Fruit fly (Drosophila melanogaster) whole organism, embryonic: ENCODE results near the gene CG33158.

Experiments used
- Atf3 ChIP-seq: fragments of 200-800 bp; sonication (Bioruptor generic); optimal IDR thresholded peaks from 3 replicates; lab custom pipeline; 2016; ENCODE audit warnings: missing biosample characterization, missing genetic modification characterization
- Bgb ChIP-seq: fragments of 200-800 bp; sonication (Bioruptor generic); IDR thresholded peaks from 2 replicates; pipeline ENCODE4 v1.3.6; 2022; ENCODE audit warnings: missing biosample characterization, missing genetic modification characterization; ENCODE audit not compliant: partially characterized antibody
- CG10147 ChIP-seq: fragments of 200-800 bp; sonication (Bioruptor generic); optimal IDR thresholded peaks from 2 replicates; lab custom pipeline; 2019; ENCODE audit warnings: missing biosample characterization, mild to moderate bottlenecking, missing genetic modification characterization, moderate library complexity
- CG10543 ChIP-seq: fragments of 200-800 bp; sonication (Bioruptor generic); optimal IDR thresholded peaks from 3 replicates; lab custom pipeline; 2017; ENCODE audit warnings: missing biosample characterization, mild to moderate bottlenecking, missing genetic modification characterization, moderate library complexity
- CG11247 ChIP-seq: fragments of 200-800 bp; sonication (Bioruptor generic); IDR thresholded peaks from 2 replicates; pipeline ENCODE4 v1.3.6; 2022; ENCODE audit warnings: missing biosample characterization, missing genetic modification characterization
- CG11504 ChIP-seq: fragments of 200-800 bp; sonication (Bioruptor generic); optimal IDR thresholded peaks from 3 replicates; lab custom pipeline; 2019; ENCODE audit warnings: missing biosample characterization, mild to moderate bottlenecking, missing genetic modification characterization, moderate library complexity
- CG12659 ChIP-seq: fragments of 200-800 bp; sonication (Bioruptor generic); optimal IDR thresholded peaks from 3 replicates; lab custom pipeline; 2017; ENCODE audit warnings: mild to moderate bottlenecking, missing biosample characterization, missing genetic modification reagents, missing genetic modification characterization
- CG13287 ChIP-seq: fragments of 200-800 bp; sonication (Bioruptor generic); IDR thresholded peaks from 2 replicates; pipeline ENCODE4 v1.3.6; 2022; ENCODE audit warnings: missing biosample characterization, missing genetic modification characterization; ENCODE audit not compliant: partially characterized antibody
- CG13296 ChIP-seq: fragments of 200-800 bp; sonication (Bioruptor generic); optimal IDR thresholded peaks from 3 replicates; lab custom pipeline; 2018; ENCODE audit warnings: missing biosample characterization, mild to moderate bottlenecking, missing genetic modification characterization
- CG14441 ChIP-seq: fragments of 200-800 bp; sonication (Bioruptor generic); IDR thresholded peaks from 2 replicates; pipeline ENCODE4 v1.3.6; 2022; ENCODE audit warnings: missing biosample characterization, missing genetic modification characterization
- CG16813 ChIP-seq: fragments of 200-800 bp; sonication (Bioruptor generic); IDR thresholded peaks from 3 replicates; pipeline ENCODE4 v1.3.6; 2022; ENCODE audit warnings: missing biosample characterization, missing genetic modification characterization; ENCODE audit not compliant: partially characterized antibody
- CG16815 ChIP-seq: fragments of 200-800 bp; sonication (Bioruptor generic); optimal IDR thresholded peaks from 3 replicates; lab custom pipeline; 2017; ENCODE audit warnings: missing biosample characterization, mild to moderate bottlenecking, missing genetic modification characterization
- CG18011 ChIP-seq: fragments of 200-800 bp; sonication (Bioruptor generic); optimal IDR thresholded peaks from 2 replicates; lab custom pipeline; 2017; ENCODE audit warnings: missing biosample characterization, missing genetic modification characterization, mild to moderate bottlenecking, moderate library complexity, missing genotype
- CG18764 ChIP-seq: fragments of 200-800 bp; sonication (Bioruptor generic); optimal IDR thresholded peaks from 3 replicates; lab custom pipeline; 2016; ENCODE audit warnings: missing biosample characterization, missing genetic modification characterization
- CG2199 ChIP-seq: fragments of 200-800 bp; sonication (Bioruptor generic); IDR thresholded peaks from 3 replicates; pipeline ENCODE4 v1.3.6; 2022; ENCODE audit warnings: missing biosample characterization, missing genetic modification characterization
- CG3065 ChIP-seq: fragments of 200-800 bp; sonication (Bioruptor generic); optimal IDR thresholded peaks from 2 replicates; lab custom pipeline; 2016; ENCODE audit warnings: missing biosample characterization, missing genetic modification characterization
- CG31365 ChIP-seq: fragments of 200-800 bp; sonication (Bioruptor generic); optimal IDR thresholded peaks from 2 replicates; lab custom pipeline; 2018; ENCODE audit warnings: missing biosample characterization, mild to moderate bottlenecking, missing genetic modification characterization
- CG4328 ChIP-seq: fragments of 200-800 bp; sonication (Bioruptor generic); optimal IDR thresholded peaks from 3 replicates; lab custom pipeline; 2017; ENCODE audit warnings: missing biosample characterization, missing genetic modification reagents, missing genetic modification characterization
- CG43689 ChIP-seq: fragments of 200-800 bp; sonication (Bioruptor generic); IDR thresholded peaks from 2 replicates; pipeline ENCODE4 v1.3.6; 2022; ENCODE audit warnings: missing biosample characterization, missing genetic modification characterization
- CG4404 ChIP-seq: fragments of 200-800 bp; sonication (Bioruptor generic); IDR thresholded peaks from 2 replicates; pipeline ENCODE4 v1.3.6; 2022; ENCODE audit warnings: missing biosample characterization, missing genetic modification characterization
- CG4854 ChIP-seq: fragments of 200-800 bp; sonication (Bioruptor generic); optimal IDR thresholded peaks from 2 replicates; lab custom pipeline; 2016; ENCODE audit warnings: missing biosample characterization, missing genetic modification characterization, inconsistent platforms
- CHES-1-like ChIP-seq: fragments of 200-800 bp; sonication (Bioruptor generic); optimal IDR thresholded peaks from 2 replicates; lab custom pipeline; 2016; ENCODE audit warnings: missing biosample characterization, missing genetic modification characterization
- D19A ChIP-seq: fragments of 200-800 bp; optimal IDR thresholded peaks from 3 replicates; lab custom pipeline; 2019; ENCODE audit warnings: missing biosample characterization, mild to moderate bottlenecking, missing genetic modification characterization, moderate library complexity
- Doc3 ChIP-seq: fragments of 200-800 bp; sonication (Bioruptor generic); IDR thresholded peaks from 3 replicates; pipeline ENCODE4 v1.3.6; 2022; ENCODE audit warnings: missing biosample characterization, missing genetic modification characterization; ENCODE audit not compliant: partially characterized antibody
- Eip74EF ChIP-seq, 2 experiments: fragments of 200-800 bp in 1 of 2; fragments of >200 bp in 1 of 2; sonication (Bioruptor generic) in 1 of 2; optimal IDR thresholded peaks; 2 replicates each; lab custom pipeline; 2017 to 2019; ENCODE audit warnings: missing biosample characterization in 2 of 2, missing genetic modification characterization in 2 of 2, mild to moderate bottlenecking in 1 of 2, moderate library complexity in 1 of 2
- HLH4C ChIP-seq: fragments of 200-800 bp; sonication (Bioruptor generic); IDR thresholded peaks from 3 replicates; pipeline ENCODE4 v1.3.6; 2022; ENCODE audit warnings: missing biosample characterization, missing genetic modification characterization; ENCODE audit not compliant: partially characterized antibody
- Hmr ChIP-seq: fragments of 200-800 bp; sonication (Bioruptor generic); optimal IDR thresholded peaks from 3 replicates; lab custom pipeline; 2017; ENCODE audit warnings: mild to moderate bottlenecking, missing biosample characterization, missing genetic modification reagents, missing genetic modification characterization
- Hsf ChIP-seq: fragments of 200-800 bp; sonication (Bioruptor generic); optimal IDR thresholded peaks from 3 replicates; lab custom pipeline; 2016; ENCODE audit warnings: missing biosample characterization, missing genetic modification characterization
- Nf-YC ChIP-seq: fragments of 200-800 bp; optimal IDR thresholded peaks from 3 replicates; lab custom pipeline; 2019; ENCODE audit warnings: missing biosample characterization, mild to moderate bottlenecking, missing genetic modification characterization, moderate library complexity
- Optix ChIP-seq: fragments of 200-800 bp; sonication (Bioruptor generic); IDR thresholded peaks from 3 replicates; pipeline ENCODE4 v1.3.6; 2022; ENCODE audit warnings: missing biosample characterization, missing genetic modification characterization
- bsh ChIP-seq, 2 experiments: fragments of 200-800 bp; sonication (Bioruptor generic); optimal IDR thresholded peaks; 2 replicates each; lab custom pipeline; 2017 to 2018; ENCODE audit warnings: mild to moderate bottlenecking in 2 of 2, missing biosample characterization in 2 of 2, missing genetic modification characterization in 2 of 2, moderate library complexity in 1 of 2
- cad ChIP-seq: fragments of >200 bp; optimal IDR thresholded peaks from 2 replicates; lab custom pipeline; 2017; ENCODE audit warnings: missing biosample characterization, missing genetic modification characterization
- corto ChIP-seq: fragments of 200-800 bp; sonication (Bioruptor generic); optimal IDR thresholded peaks from 2 replicates; lab custom pipeline; 2016; ENCODE audit warnings: missing biosample characterization, mild to moderate bottlenecking, missing genetic modification characterization, moderate library complexity
- dan ChIP-seq: fragments of 200-800 bp; sonication (Bioruptor generic); IDR thresholded peaks from 2 replicates; pipeline ENCODE4 v1.3.6; 2022; ENCODE audit warnings: missing biosample characterization, missing genetic modification characterization
- disco-r ChIP-seq: fragments of 200-800 bp; sonication (Bioruptor generic); optimal IDR thresholded peaks from 2 replicates; lab custom pipeline; 2016; ENCODE audit warnings: missing biosample characterization, missing genetic modification characterization
- esg ChIP-seq: fragments of 200-800 bp; sonication (Bioruptor generic); conservative IDR thresholded peaks from 2 replicates; pipeline ENCODE4 v1.3.6; 2022; ENCODE audit warnings: missing biosample characterization, missing genetic modification characterization
- grau ChIP-seq: fragments of 200-800 bp; optimal IDR thresholded peaks from 3 replicates; lab custom pipeline; 2019; ENCODE audit warnings: missing biosample characterization, mild to moderate bottlenecking, missing genetic modification characterization, moderate library complexity
- gro ChIP-seq: fragments of 200-800 bp; sonication (Bioruptor generic); optimal IDR thresholded peaks from 2 replicates; lab custom pipeline; 2016; ENCODE audit warnings: missing biosample characterization, missing genetic modification characterization
- gsb-n ChIP-seq: fragments of 200-800 bp; sonication (Bioruptor generic); optimal IDR thresholded peaks from 3 replicates; lab custom pipeline; 2018; ENCODE audit warnings: missing biosample characterization, mild to moderate bottlenecking, missing genetic modification characterization
- lov ChIP-seq, 2 experiments: fragments of 200-800 bp in 1 of 2; fragments of >200 bp in 1 of 2; sonication (Bioruptor generic) in 1 of 2; IDR thresholded peaks in 1 of 2; optimal IDR thresholded peaks in 1 of 2; 2 replicates in 1 of 2; 3 replicates in 1 of 2; pipeline versions ENCODE4 v1.3.6 to Lab custom; 2017 to 2022; ENCODE audit warnings: missing biosample characterization in 1 of 2, missing genetic modification characterization in 1 of 2
- org-1 ChIP-seq: fragments of 200-800 bp; sonication (Bioruptor generic); optimal IDR thresholded peaks from 2 replicates; lab custom pipeline; 2017; ENCODE audit warnings: missing biosample characterization, missing genetic modification characterization
- rib ChIP-seq: fragments of 200-800 bp; sonication (Bioruptor generic); IDR thresholded peaks from 2 replicates; pipeline ENCODE4 v1.3.6; 2022; ENCODE audit warnings: missing biosample characterization, missing genetic modification characterization
- run ChIP-seq: fragments of 200-800 bp; sonication (Bioruptor generic); optimal IDR thresholded peaks from 3 replicates; lab custom pipeline; 2018; ENCODE audit warnings: missing biosample characterization, mild to moderate bottlenecking, missing genetic modification characterization
- sens ChIP-seq: fragments of 200-800 bp; sonication (Bioruptor generic); peaks from one replicate; lab custom pipeline; 2016; ENCODE audit warnings: missing biosample characterization, missing genetic modification characterization
- sens-2 ChIP-seq: fragments of 200-800 bp; sonication (Bioruptor generic); IDR thresholded peaks from 2 replicates; pipeline ENCODE4 v1.3.6; 2022; ENCODE audit warnings: missing biosample characterization, missing genetic modification characterization
- seq ChIP-seq: fragments of 200-800 bp; sonication (Bioruptor generic); IDR thresholded peaks from 2 replicates; pipeline ENCODE4 v1.3.6; 2022; ENCODE audit warnings: missing biosample characterization, missing genetic modification characterization
- sim ChIP-seq: fragments of 200-800 bp; sonication (Bioruptor generic); IDR thresholded peaks from 2 replicates; pipeline ENCODE4 v1.3.6; 2022; ENCODE audit warnings: missing biosample characterization, missing genetic modification characterization
- slp2 ChIP-seq: fragments of 200-800 bp; sonication (Bioruptor generic); optimal IDR thresholded peaks from 2 replicates; lab custom pipeline; 2016; ENCODE audit warnings: missing biosample characterization, missing genetic modification characterization
- so ChIP-seq: fragments of 200-800 bp; sonication (Bioruptor generic); IDR thresholded peaks from 3 replicates; pipeline ENCODE4 v1.3.6; 2022; ENCODE audit warnings: missing biosample characterization, missing genetic modification characterization
- tio ChIP-seq: fragments of 200-800 bp; sonication (Bioruptor generic); optimal IDR thresholded peaks from 2 replicates; lab custom pipeline; 2017; ENCODE audit warnings: missing biosample characterization, missing genetic modification characterization, inconsistent platforms
- twi ChIP-seq: fragments of 200-800 bp; optimal IDR thresholded peaks from 2 replicates; lab custom pipeline; 2019; ENCODE audit warnings: missing biosample characterization, mild to moderate bottlenecking, missing genetic modification characterization, moderate library complexity

CG33158 gene

DNA sequence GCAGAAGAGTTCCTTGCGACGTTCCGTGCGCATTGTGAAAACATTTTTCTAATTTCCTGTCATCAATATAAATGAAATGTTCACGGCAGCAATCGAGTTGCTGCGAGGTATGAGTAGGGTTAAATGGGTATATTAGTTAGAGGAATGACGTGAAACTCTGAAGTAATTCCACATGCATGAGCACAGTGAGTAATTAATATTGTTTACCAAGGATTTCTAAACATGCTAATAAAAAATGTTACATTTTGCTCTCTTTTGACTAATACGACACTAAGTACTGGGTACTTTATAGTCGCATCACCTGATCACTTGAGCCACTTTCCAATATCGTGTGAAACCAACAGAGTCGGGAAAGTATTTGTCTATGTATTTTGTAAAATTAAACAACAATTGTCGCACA, 124.8 kb downstream of the CG33158 start (continued):
- no peak for TF ChIP-seq CG43689
- no peak for TF ChIP-seq CG10543 (GFP tag; lab: Kevin White, UChicago)
- no peak for TF ChIP-seq dan (GFP tag; lab: Robert Waterston, UW)
- no peak for TF ChIP-seq Nf-YC (tag; lab: Kevin White, UChicago)
- peak; percentile 48 for TF ChIP-seq D19A
- TF ChIP-seq cad (GFP tag; lab: Kevin White, UChicago) = no peak
- no peak for TF ChIP-seq rib (GFP tag; lab: Robert Waterston, UW)
- TF ChIP-seq Atf3 (GFP tag; lab: Kevin White, UChicago) = peak; percentile 7
- TF ChIP-seq CG18011 = no peak
- TF ChIP-seq CG3065 (GFP tag; lab: Kevin White, UChicago) = no peak
- TF ChIP-seq run (tag; lab: Kevin White, UChicago) = no peak
- TF ChIP-seq Hsf (GFP tag; lab: Kevin White, UChicago) = peak; percentile 48
- TF ChIP-seq sens (GFP tag; lab: Kevin White, UChicago) = peak; percentile 87
- TF ChIP-seq CG18764 (GFP tag; lab: Kevin White, UChicago) = no peak
- TF ChIP-seq corto = no peak
- no peak for TF ChIP-seq Eip74EF (GFP tag; optimal IDR thresholded peaks at IDR 0.05; lab: Kevin White, UChicago)
- TF ChIP-seq Bgb (GFP tag; lab: Robert Waterston, UW) = no peak
- no peak for TF ChIP-seq gsb-n (tag; lab: Kevin White, UChicago)
- TF ChIP-seq sim (GFP tag; lab: Robert Waterston, UW) = no peak
- peak; percentile 51 for TF ChIP-seq tio (GFP tag; lab: Kevin White, UChicago)
- TF ChIP-seq Optix (GFP tag; lab: Robert Waterston, UW) = peak; percentile 70
- no peak for TF ChIP-seq slp2 (GFP tag; lab: Kevin White, UChicago)
- TF ChIP-seq grau (tag; lab: Kevin White, UChicago) = no peak
- peak; percentile 3 for TF ChIP-seq Hmr (GFP tag; lab: Kevin White, UChicago)
- no peak for TF ChIP-seq CG31365 (tag; lab: Kevin White, UChicago)
- TF ChIP-seq HLH4C (GFP tag; lab: Robert Waterston, UW) = no peak
- peak; percentile 28; the same call in 1 of the 2 replicates for TF ChIP-seq esg (GFP tag; lab: Robert Waterston, UW)
- peak; percentile 30 for TF ChIP-seq CG16815 (GFP tag; lab: Kevin White, UChicago)
- no peak for TF ChIP-seq CG12659 (GFP tag; lab: Kevin White, UChicago)
- no peak for TF ChIP-seq CHES-1-like (GFP tag; lab: Kevin White, UChicago)
- no peak for TF ChIP-seq sens-2
- TF ChIP-seq seq (GFP tag; lab: Robert Waterston, UW) = no peak
- TF ChIP-seq lov (optimal IDR thresholded peaks at IDR 0.05; lab: Kevin White, UChicago) = no peak
- no peak for TF ChIP-seq lov (GFP tag; IDR thresholded peaks at IDR 0.05; lab: Robert Waterston, UW)
- no peak for TF ChIP-seq CG4328
- TF ChIP-seq disco-r (GFP tag; lab: Kevin White, UChicago) = no peak
- no peak for TF ChIP-seq CG4404 (GFP tag; lab: Robert Waterston, UW)
- TF ChIP-seq CG11504 = peak; percentile 66
- TF ChIP-seq org-1 = no peak
- TF ChIP-seq CG14441 (GFP tag; lab: Robert Waterston, UW) = peak; percentile 49; the same call in 1 of the 2 replicates
- peak; percentile 13 for TF ChIP-seq CG4854
- TF ChIP-seq CG10147 = no peak
- TF ChIP-seq so (GFP tag; lab: Robert Waterston, UW) = no peak
- no peak for TF ChIP-seq CG13296
- no peak for TF ChIP-seq CG13287
- no peak for TF ChIP-seq gro (GFP tag; lab: Kevin White, UChicago)
- TF ChIP-seq CG2199 (GFP tag; lab: Robert Waterston, UW) = no peak
- TF ChIP-seq twi (tag; lab: Kevin White, UChicago) = no peak
- no peak for TF ChIP-seq Doc3 (GFP tag; lab: Robert Waterston, UW)
- TF ChIP-seq bsh (GFP tag; optimal IDR thresholded peaks at IDR 0.05; lab: Kevin White, UChicago) = no peak
- no peak for TF ChIP-seq CG11247 (GFP tag; lab: Robert Waterston, UW)
- TF ChIP-seq CG16813 (GFP tag; lab: Robert Waterston, UW) = no peak
